Fruit fly (Drosophila melanogaster): ENCODE data around the gene bc10.

bc10 gene

DNA sequence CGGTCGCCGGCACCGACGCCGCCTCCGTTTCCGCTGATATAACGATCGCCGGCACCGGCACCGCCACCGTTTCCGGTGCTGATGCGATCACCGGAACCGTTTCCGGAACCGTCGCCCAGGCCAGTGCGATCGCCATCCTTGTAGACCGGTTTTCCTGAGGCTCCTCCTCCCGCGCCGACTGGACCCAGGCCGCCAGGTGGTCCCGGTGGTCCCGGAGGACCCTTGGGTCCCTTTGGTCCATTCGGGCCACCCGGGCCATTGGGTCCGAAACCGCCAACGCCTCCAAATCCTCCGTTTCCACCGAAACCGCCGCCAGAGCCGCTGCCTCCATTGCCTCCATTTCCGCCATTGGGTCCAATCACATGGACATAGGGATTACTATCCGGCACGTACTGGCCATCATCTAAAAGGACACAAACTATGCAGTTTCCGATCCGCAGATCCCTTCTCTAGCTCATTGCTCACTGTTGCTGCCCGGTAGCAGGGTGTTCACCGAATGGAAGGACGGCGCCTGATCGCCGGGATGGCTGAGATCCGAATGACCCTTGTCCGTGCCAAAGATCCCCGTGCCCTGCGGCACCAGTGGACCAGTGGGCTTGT lies 22.2 kb upstream of the bc10 start:
- TF ChIP-seq Jra (GFP tag; optimal IDR thresholded peaks at IDR 0.05) (no peak), Dfd (GFP tag; optimal IDR thresholded peaks at IDR 0.05) (peak; percentile 99)

DNA sequence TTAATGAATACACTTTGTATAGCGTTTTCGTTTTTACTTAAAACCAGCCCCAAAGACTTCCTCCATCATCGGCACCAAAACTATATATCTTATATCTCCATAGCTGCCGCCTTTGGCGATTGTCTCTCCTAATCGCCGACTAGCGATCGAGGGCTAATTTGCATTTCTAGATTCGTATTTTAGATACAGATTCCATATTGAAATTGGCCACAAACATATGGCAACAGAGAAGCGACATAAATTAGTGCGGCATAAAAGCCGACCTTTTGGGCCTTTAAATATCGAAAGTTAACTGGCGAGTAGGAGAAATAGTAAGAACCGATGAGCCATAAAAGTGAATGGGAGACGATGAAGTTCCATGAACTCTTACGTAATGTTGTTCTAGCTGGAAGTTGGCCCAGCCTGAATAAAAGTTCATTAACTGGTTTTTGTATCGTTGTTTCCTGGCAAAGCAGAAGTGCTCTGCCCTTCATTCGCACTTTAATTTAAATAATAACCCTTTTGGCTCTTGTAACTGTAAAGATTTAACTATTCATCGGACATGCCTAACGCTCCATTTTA lies 16.4 kb upstream of the bc10 start:
- TF ChIP-seq HLH106 (tag; optimal IDR thresholded peaks at IDR 0.05) (no peak), dsf (GFP tag; optimal IDR thresholded peaks at IDR 0.05; ENCODE audit: borderline replicate concordance) (no peak), tai (GFP tag; optimal IDR thresholded peaks at IDR 0.05) (no peak), jim (GFP tag; optimal IDR thresholded peaks at IDR 0.05) (no peak), Jra (GFP tag; optimal IDR thresholded peaks at IDR 0.05) (no peak), usp (GFP tag; optimal IDR thresholded peaks at IDR 0.05) (no peak), woc (GFP tag; optimal IDR thresholded peaks at IDR 0.05) (no peak), foxo (GFP tag; optimal IDR thresholded peaks at IDR 0.05) (no peak)

DNA sequence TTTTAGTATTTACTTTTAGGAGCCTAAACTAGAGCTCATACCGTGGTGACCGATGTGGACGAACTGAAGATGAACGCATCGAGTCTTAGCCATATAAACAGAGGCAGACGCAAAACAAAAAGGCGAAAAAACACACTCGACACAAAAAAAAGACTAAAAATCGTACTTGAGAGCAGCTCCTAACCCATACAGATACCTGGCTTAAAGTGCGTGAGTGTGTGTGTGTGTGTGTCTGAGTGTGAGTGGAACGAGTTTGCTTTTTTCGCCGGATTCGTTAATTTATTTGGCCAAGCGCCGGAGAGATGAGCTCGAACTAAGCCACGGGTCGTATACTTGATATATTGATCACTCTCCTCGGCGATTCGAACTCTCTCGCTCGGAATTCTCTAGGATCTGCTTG lies 13.9 kb upstream of the bc10 start, which contains the start of gene frm:
Gene frm (minus strand): TSS at position 73 of the 400 bp plus-strand sequence.
- TF ChIP-seq jim (GFP tag; optimal IDR thresholded peaks at IDR 0.05) (peak; percentile 27), Rel (GFP tag; optimal IDR thresholded peaks at IDR 0.05) (peak; percentile 18), Rel (tag; optimal IDR thresholded peaks at IDR 0.05) (peak; percentile 37), dmrt93B (GFP tag; optimal IDR thresholded peaks at IDR 0.05) (no peak), Sp1 (GFP tag; optimal IDR thresholded peaks at IDR 0.05) (peak; percentile 56), CrebA (GFP tag; optimal IDR thresholded peaks at IDR 0.05; ENCODE audit: borderline replicate concordance) (peak; percentile 10), Dfd (GFP tag; optimal IDR thresholded peaks at IDR 0.05) (peak; percentile 8)

DNA sequence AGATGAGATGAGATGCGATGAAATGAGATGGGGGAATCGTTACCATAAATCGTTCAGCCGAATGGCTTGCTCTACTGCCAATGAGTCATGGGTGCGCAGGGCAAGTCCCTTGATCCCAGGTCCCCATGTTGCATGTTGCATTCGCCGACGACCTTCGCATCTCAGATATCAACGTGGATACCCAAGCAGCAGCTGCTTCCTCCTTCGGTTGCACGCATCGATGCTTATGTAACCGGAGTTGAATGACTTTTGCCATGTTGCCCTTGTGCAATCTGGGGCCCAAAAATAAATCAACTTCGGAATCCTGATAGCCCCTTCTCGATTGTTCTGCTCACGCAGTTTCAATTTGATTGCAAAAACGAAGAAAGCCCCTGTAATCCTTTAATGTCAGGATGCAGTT lies 11.3 kb upstream of the bc10 start:
- TF ChIP-seq brk (GFP tag; optimal IDR thresholded peaks at IDR 0.05) (no peak), sv (GFP tag; optimal IDR thresholded peaks at IDR 0.05) (no peak), HLH106 (tag; optimal IDR thresholded peaks at IDR 0.05) (no peak), CG9705 (GFP tag; optimal IDR thresholded peaks at IDR 0.05) (no peak)

DNA sequence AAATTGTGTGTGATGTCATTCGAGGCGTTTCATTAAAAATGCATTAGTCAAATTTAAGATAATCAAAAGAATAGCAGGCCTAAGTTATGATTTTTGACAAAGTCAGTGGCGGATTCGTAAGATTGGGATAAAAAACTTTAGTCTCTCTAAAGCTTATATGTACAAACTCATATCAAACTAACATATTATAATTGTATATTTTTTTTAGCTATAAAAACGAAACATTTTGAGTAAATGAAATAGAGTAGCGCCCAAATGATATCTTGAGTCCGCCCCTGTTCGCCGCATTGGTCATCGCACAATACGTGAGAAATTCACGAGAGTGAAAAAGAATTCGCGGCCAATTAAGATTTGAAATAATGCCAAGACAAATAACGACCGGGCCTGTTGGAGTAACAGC lies 10.7 kb upstream of the bc10 start:
- TF ChIP-seq HLH106 (tag; optimal IDR thresholded peaks at IDR 0.05) (peak; percentile 87), brk (GFP tag; optimal IDR thresholded peaks at IDR 0.05) (no peak), psq (GFP tag; optimal IDR thresholded peaks at IDR 0.05) (peak; percentile 59), Abd-B (GFP tag; optimal IDR thresholded peaks at IDR 0.05) (no peak), sage (GFP tag; optimal IDR thresholded peaks at IDR 0.05) (peak; percentile 66), foxo (GFP tag; optimal IDR thresholded peaks at IDR 0.05) (peak in 1 of 2 experiments; percentile 77), pan (optimal IDR thresholded peaks at IDR 0.05) (no peak), CG9705 (GFP tag; optimal IDR thresholded peaks at IDR 0.05) (peak; percentile 50), h (GFP tag; optimal IDR thresholded peaks at IDR 0.05) (peak; percentile 75), Myc (optimal IDR thresholded peaks at IDR 0.05) (no peak), Rel (GFP tag; optimal IDR thresholded peaks at IDR 0.05) (no peak), Rel (tag; optimal IDR thresholded peaks at IDR 0.05) (peak; percentile 19), lola (GFP tag; optimal IDR thresholded peaks at IDR 0.05) (no peak), Hnf4 (GFP tag; optimal IDR thresholded peaks at IDR 0.05) (peak; percentile 65), CrebA (GFP tag; optimal IDR thresholded peaks at IDR 0.05; ENCODE audit: borderline replicate concordance) (no peak), br (GFP tag; optimal IDR thresholded peaks at IDR 0.05) (peak; percentile 56), GATAd (GFP tag; optimal IDR thresholded peaks at IDR 0.05) (no peak), OdsH (GFP tag; optimal IDR thresholded peaks at IDR 0.05) (peak; percentile 59), ey (GFP tag; optimal IDR thresholded peaks at IDR 0.05) (peak; percentile 65), woc (GFP tag; optimal IDR thresholded peaks at IDR 0.05) (peak; percentile 26), Sp1 (GFP tag; optimal IDR thresholded peaks at IDR 0.05) (peak; percentile 65), sv (GFP tag; optimal IDR thresholded peaks at IDR 0.05) (no peak), dmrt93B (GFP tag; optimal IDR thresholded peaks at IDR 0.05) (peak; percentile 72), dl (GFP tag; optimal IDR thresholded peaks at IDR 0.05; ENCODE audit: insufficient read depth in 1 of 2, partially characterized antibody in 2 of 2) (no peak), rgr (GFP tag; optimal IDR thresholded peaks at IDR 0.05) (peak; percentile 79), Vsx2 (GFP tag; optimal IDR thresholded peaks at IDR 0.05; ENCODE audit: partially characterized antibody) (no peak), fru (GFP tag; optimal IDR thresholded peaks at IDR 0.05) (peak; percentile 73)

Data from whole organism, wandering third instar larva.